Worm (Caenorhabditis elegans) whole organism, midembryonic: ENCODE results near the gene Y105C5A.1270.

Experiments
- T22C8.4 ChIP-seq: fragments of 200-800 bp; sonication (Bioruptor generic); IDR thresholded peaks from 2 replicates; pipeline ENCODE4 v1.3.6; 2022; ENCODE audit warnings: missing genetic modification characterization, missing compliant biosample characterization
- cog-1 ChIP-seq: sonication (generic microtip); optimal IDR thresholded peaks from 2 replicates; lab custom pipeline; 2016; ENCODE audit warnings: missing genetic modification characterization, missing compliant biosample characterization
- flt-1 ChIP-seq: fragments of 200-800 bp; sonication (Bioruptor generic); IDR thresholded peaks from 2 replicates; pipeline ENCODE4 v1.3.6; 2022; ENCODE audit warnings: missing genetic modification characterization, missing compliant biosample characterization
- med-1 ChIP-seq: sonication (generic microtip); optimal IDR thresholded peaks from 2 replicates; lab custom pipeline; 2017; ENCODE audit warnings: missing genetic modification characterization, mild to moderate bottlenecking, missing compliant biosample characterization, antibody characterized with exemption, missing genetic modification reagents; ENCODE audit not compliant: insufficient read depth
- tab-1 ChIP-seq: fragments of 200-800 bp; sonication (Bioruptor generic); IDR thresholded peaks from 2 replicates; pipeline ENCODE4 v1.3.6; 2022; ENCODE audit warnings: missing genetic modification characterization, missing compliant biosample characterization
- ztf-23 ChIP-seq: fragments of 200-800 bp; sonication (Bioruptor generic); IDR thresholded peaks from 2 replicates; pipeline ENCODE4 v1.3.6; 2022; ENCODE audit warnings: missing genetic modification reagents, missing genetic modification characterization, missing compliant biosample characterization
- ztf-29 ChIP-seq: fragments of 200-800 bp; sonication (Bioruptor generic); IDR thresholded peaks from 2 replicates; pipeline ENCODE4 v1.3.6; 2022; ENCODE audit warnings: missing genetic modification reagents, missing genetic modification characterization, missing compliant biosample characterization

DNA sequence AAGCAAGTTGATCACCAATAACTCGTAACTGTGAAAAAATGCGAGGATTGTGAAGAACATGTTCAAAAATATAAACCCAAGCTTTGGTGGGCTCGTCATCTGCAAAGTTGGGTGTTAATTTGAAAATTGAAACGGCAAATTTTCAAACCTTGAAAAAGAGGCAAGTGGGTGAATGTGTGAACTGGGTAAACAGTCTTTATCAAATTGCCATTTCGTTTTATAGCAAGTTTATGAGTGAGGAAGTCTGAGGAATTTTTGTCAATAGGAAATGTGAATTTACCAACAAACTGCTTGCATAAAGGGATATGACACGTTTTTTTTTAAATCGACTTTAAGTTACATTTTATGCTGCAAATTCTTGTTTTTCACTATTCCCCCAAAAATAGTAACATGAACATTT lies at the start of gene Y105C5A.1270:
- TF ChIP-seq cog-1 (tag; lab: Kevin White, UChicago) (no peak), ztf-23 (GFP tag; lab: Robert Waterston, UW) (no peak), flt-1 (GFP tag; lab: Robert Waterston, UW) (no peak), ztf-29 (GFP tag; lab: Robert Waterston, UW) (no peak), T22C8.4 (no peak), med-1 (GFP tag; lab: Kevin White, UChicago) (no peak), tab-1 (GFP tag; lab: Robert Waterston, UW) (no peak)
